Worm (Caenorhabditis elegans) whole organism, L2 larva: ENCODE results near the gene igcm-4.

ENCODE experiments used
- aly-2 ChIP-seq: fragments of 150-350 bp; optimal IDR thresholded peaks from 2 replicates; lab custom pipeline; 2014; ENCODE audit warnings: missing biosample characterization, missing genetic modification characterization
- ama-1 ChIP-seq: fragments of 150-350 bp; optimal IDR thresholded peaks from 2 replicates; lab custom pipeline; 2018; ENCODE audit warnings: inconsistent platforms
- ceh-16 ChIP-seq: fragments of 150-350 bp; optimal IDR thresholded peaks from 2 replicates; lab custom pipeline; 2014; ENCODE audit warnings: missing biosample characterization, missing genetic modification characterization
- ceh-82 ChIP-seq: fragments of 150-350 bp; optimal IDR thresholded peaks from 2 replicates; lab custom pipeline; 2014; ENCODE audit warnings: missing biosample characterization, missing genetic modification characterization
- lin-39 ChIP-seq: fragments of 150-350 bp; optimal IDR thresholded peaks from 2 replicates; lab custom pipeline; 2014; ENCODE audit warnings: missing biosample characterization, missing genetic modification reagents, missing genetic modification characterization
- mab-5 ChIP-seq: fragments of 150-350 bp; optimal IDR thresholded peaks from 2 replicates; lab custom pipeline; 2014; ENCODE audit warnings: missing biosample characterization, missing genetic modification characterization
- nhr-77 ChIP-seq: fragments of 150-350 bp; optimal IDR thresholded peaks from 2 replicates; lab custom pipeline; 2014; ENCODE audit warnings: missing biosample characterization, missing genetic modification characterization
- unc-62 ChIP-seq: fragments of 150-350 bp; optimal IDR thresholded peaks from 2 replicates; lab custom pipeline; 2014; ENCODE audit warnings: missing biosample characterization, missing genetic modification reagents, missing genetic modification characterization

ce11 chrX:2084019-2084418, 37.9 kb upstream of the igcm-4 start, which contains the start of gene F49H12.3:
- no peak for TF ChIP-seq unc-62 (GFP tag; lab: Kevin White, UChicago)
- no peak for TF ChIP-seq ceh-16 (tag; lab: Kevin White, UChicago)
- no peak for TF ChIP-seq aly-2 (tag; lab: Kevin White, UChicago)
- no peak for TF ChIP-seq lin-39 (tag; lab: Kevin White, UChicago)
- no peak for TF ChIP-seq mab-5
- no peak for TF ChIP-seq nhr-77
- no peak for TF ChIP-seq ceh-82 (tag; lab: Kevin White, UChicago)
- no peak for TF ChIP-seq ama-1 (lab: Kevin White, UChicago)
